Fruit fly (Drosophila melanogaster) Kc167 (cell line): ENCODE results near the gene Ugt304A1.

Source experiments
- Myc ChIP-seq: fragments of >200 bp; optimal IDR thresholded peaks from 2 replicates; lab custom pipeline; 2017; ENCODE audit warnings: missing external identifiers
- Sin3A ChIP-seq: fragments of >200 bp; optimal IDR thresholded peaks from 2 replicates; lab custom pipeline; 2018; ENCODE audit warnings: missing external identifiers
- h ChIP-seq: fragments of >200 bp; optimal IDR thresholded peaks from 3 replicates; lab custom pipeline; 2018; ENCODE audit warnings: missing external identifiers
- insv ChIP-seq: fragments of >200 bp; optimal IDR thresholded peaks from 3 replicates; lab custom pipeline; 2018; ENCODE audit warnings: missing external identifiers
- psq ChIP-seq: fragments of >200 bp; optimal IDR thresholded peaks from 2 replicates; lab custom pipeline; 2017; ENCODE audit warnings: missing external identifiers
- ttk ChIP-seq: sonication (Bioruptor generic); optimal IDR thresholded peaks from 2 replicates; lab custom pipeline; 2017; ENCODE audit warnings: missing external identifiers

DNA sequence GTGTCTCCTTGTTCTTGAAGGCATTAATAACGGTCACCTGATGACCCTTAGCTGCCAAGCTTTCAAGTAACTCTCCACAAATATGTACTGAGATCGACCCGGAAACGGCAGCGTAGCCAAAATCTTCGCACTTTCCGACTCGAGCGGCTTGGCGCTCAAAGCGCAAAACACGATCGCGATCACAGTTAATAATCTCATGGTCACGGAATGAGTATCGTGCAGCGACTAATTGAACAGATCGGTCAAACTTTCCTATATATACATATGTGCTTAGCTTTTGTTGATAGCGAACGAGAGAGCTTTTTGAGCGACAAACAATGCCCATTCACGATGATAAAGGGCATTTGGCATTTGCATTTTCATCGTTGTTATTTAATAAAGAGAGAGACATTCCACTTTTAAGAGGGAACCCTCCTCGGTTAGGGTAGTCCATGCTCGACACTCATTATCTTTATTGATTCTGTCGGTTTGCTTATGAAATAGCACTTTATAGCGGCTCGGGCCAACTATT is 47.0 kb downstream of the Ugt304A1 start, which contains the start of gene Ugt35C1:
- TF ChIP-seq insv (lab: Kevin White, UChicago) (no peak), psq (lab: Kevin White, UChicago) (no peak), h (lab: Kevin White, UChicago) (no peak), ttk (no peak), Sin3A (lab: Kevin White, UChicago) (no peak), Myc (no peak)
